Worm (Caenorhabditis elegans) whole organism, L2 larva: ENCODE measurements around the gene T28A11.4.

Experiments
- F13H6.1 ChIP-seq: sonication (generic microtip); optimal IDR thresholded peaks from 2 replicates; lab custom pipeline; 2016; ENCODE audit warnings: missing genetic modification characterization, missing compliant biosample characterization
- Y55F3AM.14 ChIP-seq: fragments of 200-800 bp; sonication (Bioruptor generic); optimal IDR thresholded peaks from 2 replicates; lab custom pipeline; 2018; ENCODE audit warnings: mild to moderate bottlenecking, missing genetic modification characterization, missing compliant biosample characterization
- ama-1 ChIP-seq: fragments of 150-350 bp; optimal IDR thresholded peaks from 2 replicates; lab custom pipeline; 2018; ENCODE audit warnings: inconsistent platforms
- blmp-1 ChIP-seq: sonication (generic microtip); optimal IDR thresholded peaks from 2 replicates; lab custom pipeline; 2017; ENCODE audit warnings: missing genetic modification characterization, mild to moderate bottlenecking, missing compliant biosample characterization, antibody characterized with exemption, moderate library complexity; ENCODE audit not compliant: insufficient read depth
- ceh-16 ChIP-seq: fragments of 150-350 bp; optimal IDR thresholded peaks from 2 replicates; lab custom pipeline; 2014; ENCODE audit warnings: missing biosample characterization, missing genetic modification characterization
- ceh-82 ChIP-seq: fragments of 150-350 bp; optimal IDR thresholded peaks from 2 replicates; lab custom pipeline; 2014; ENCODE audit warnings: missing biosample characterization, missing genetic modification characterization
- dmd-4 ChIP-seq: sonication (generic microtip); optimal IDR thresholded peaks from 2 replicates; lab custom pipeline; 2017; ENCODE audit warnings: missing biosample characterization, missing genetic modification characterization
- egl-27 ChIP-seq: sonication (generic microtip); optimal IDR thresholded peaks from 3 replicates; lab custom pipeline; 2017; ENCODE audit warnings: missing biosample characterization, missing genetic modification reagents, missing genetic modification characterization
- elt-3 ChIP-seq: sonication (generic microtip); optimal IDR thresholded peaks from 2 replicates; lab custom pipeline; 2017; ENCODE audit warnings: missing biosample characterization, missing genetic modification characterization
- fos-1 ChIP-seq: fragments of 150-350 bp; optimal IDR thresholded peaks from 2 replicates; lab custom pipeline; 2014; ENCODE audit warnings: missing biosample characterization, missing genetic modification characterization
- gmeb-1 ChIP-seq: fragments of 150-350 bp; optimal IDR thresholded peaks from 2 replicates; lab custom pipeline; 2014; ENCODE audit warnings: missing biosample characterization, missing genetic modification characterization
- lin-11 ChIP-seq: fragments of 150-350 bp; sonication (generic microtip); optimal IDR thresholded peaks from 2 replicates; lab custom pipeline; 2014; ENCODE audit warnings: missing biosample characterization, missing genetic modification characterization, inconsistent platforms, mixed read lengths
- lin-13 ChIP-seq: fragments of 150-350 bp; optimal IDR thresholded peaks from 2 replicates; lab custom pipeline; 2014; ENCODE audit warnings: missing biosample characterization, missing genetic modification reagents, missing genetic modification characterization
- lin-39 ChIP-seq: fragments of 150-350 bp; optimal IDR thresholded peaks from 2 replicates; lab custom pipeline; 2014; ENCODE audit warnings: missing biosample characterization, missing genetic modification reagents, missing genetic modification characterization
- lsy-2 ChIP-seq, 2 experiments: fragments of 150-350 bp in 1 of 2; sonication (generic microtip) in 1 of 2; optimal IDR thresholded peaks; 2 replicates each; lab custom pipeline; 2014 to 2017; ENCODE audit warnings: missing biosample characterization in 2 of 2, missing genetic modification characterization in 2 of 2
- mdl-1 ChIP-seq, 2 experiments: fragments of 150-350 bp in 1 of 2; sonication (generic microtip) in 1 of 2; optimal IDR thresholded peaks; 2 replicates each; lab custom pipeline; 2017; ENCODE audit warnings: missing biosample characterization in 2 of 2, missing genetic modification characterization in 2 of 2
- nhr-12 ChIP-seq: fragments of 150-350 bp; optimal IDR thresholded peaks from 2 replicates; lab custom pipeline; 2014; ENCODE audit warnings: missing biosample characterization, missing genetic modification characterization
- nhr-129 ChIP-seq: fragments of 150-350 bp; optimal IDR thresholded peaks from 2 replicates; lab custom pipeline; 2014; ENCODE audit warnings: missing biosample characterization, missing genetic modification characterization
- nhr-21 ChIP-seq: fragments of 150-350 bp; optimal IDR thresholded peaks from 2 replicates; lab custom pipeline; 2014; ENCODE audit warnings: missing biosample characterization, missing genetic modification characterization
- nhr-23 ChIP-seq: fragments of 150-350 bp; optimal IDR thresholded peaks from 2 replicates; lab custom pipeline; 2014; ENCODE audit warnings: missing biosample characterization, missing genetic modification reagents, missing genetic modification characterization
- nhr-237 ChIP-seq: fragments of 150-350 bp; optimal IDR thresholded peaks from 2 replicates; lab custom pipeline; 2014; ENCODE audit warnings: missing biosample characterization, missing genetic modification characterization
- nhr-25 ChIP-seq: fragments of 150-350 bp; sonication (generic microtip); optimal IDR thresholded peaks from 3 replicates; lab custom pipeline; 2014; ENCODE audit warnings: missing biosample characterization, missing genetic modification characterization
- nhr-6 ChIP-seq: fragments of 150-350 bp; optimal IDR thresholded peaks from 2 replicates; lab custom pipeline; 2014; ENCODE audit warnings: missing biosample characterization, missing genetic modification characterization
- peb-1 ChIP-seq: fragments of 150-350 bp; optimal IDR thresholded peaks from 2 replicates; lab custom pipeline; 2014; ENCODE audit warnings: missing biosample characterization, missing genetic modification characterization
- sem-4 ChIP-seq: fragments of 150-350 bp; optimal IDR thresholded peaks from 2 replicates; lab custom pipeline; 2014; ENCODE audit warnings: missing biosample characterization, missing genetic modification reagents, missing genetic modification characterization
- sma-9 ChIP-seq, 2 experiments: fragments of 150-350 bp in 1 of 2; sonication (generic microtip) in 1 of 2; optimal IDR thresholded peaks; 2 replicates each; lab custom pipeline; 2014 to 2016; ENCODE audit warnings: missing genetic modification characterization in 2 of 2, mild to moderate bottlenecking in 1 of 2, missing biosample characterization in 1 of 2, missing compliant biosample characterization in 1 of 2, missing genetic modification reagents in 1 of 2, moderate library complexity in 1 of 2
- unc-39 ChIP-seq: fragments of 150-350 bp; optimal IDR thresholded peaks from 2 replicates; lab custom pipeline; 2014; ENCODE audit warnings: missing biosample characterization, missing genetic modification characterization
- unc-55 ChIP-seq: fragments of 150-350 bp; sonication (generic microtip); optimal IDR thresholded peaks from 3 replicates; lab custom pipeline; 2014; ENCODE audit warnings: missing biosample characterization, missing genetic modification reagents, missing genetic modification characterization
- unc-62 ChIP-seq: fragments of 150-350 bp; optimal IDR thresholded peaks from 2 replicates; lab custom pipeline; 2014; ENCODE audit warnings: missing biosample characterization, missing genetic modification reagents, missing genetic modification characterization
- ztf-1 ChIP-seq: fragments of 200-800 bp; sonication (Bioruptor generic); conservative IDR thresholded peaks from 2 replicates; pipeline ENCODE4 v1.3.6; 2022; ENCODE audit warnings: missing genetic modification characterization, missing compliant biosample characterization
- ztf-11 ChIP-seq: sonication (generic microtip); optimal IDR thresholded peaks from 2 replicates; lab custom pipeline; 2017; ENCODE audit warnings: missing biosample characterization, missing genetic modification characterization

T28A11.4 gene

ce11 chrV:3316108-3316507 lies 42.3 kb downstream of the T28A11.4 start, which contains the start of gene F35F10.1:
Gene F35F10.1, plus strand, starts transcription at chrV:3316307.
- no peak for TF ChIP-seq gmeb-1 (tag; lab: Kevin White, UChicago)
- TF ChIP-seq sma-9 (GFP tag; optimal IDR thresholded peaks at IDR 0.05; lab: Kevin White, UChicago) = peak; percentile 70
- no peak for TF ChIP-seq sma-9 (tag; optimal IDR thresholded peaks at IDR 0.05; lab: Kevin White, UChicago)

- TF ChIP-seq dmd-4 (tag; lab: Kevin White, UChicago) = no peak
- no peak for TF ChIP-seq lin-11
- no peak for TF ChIP-seq nhr-6 (tag; lab: Kevin White, UChicago)
- TF ChIP-seq ama-1 (lab: Kevin White, UChicago) = no peak
- no peak for TF ChIP-seq mdl-1 (tag; optimal IDR thresholded peaks at IDR 0.05; lab: Kevin White, UChicago)
- no peak for TF ChIP-seq gmeb-1 (tag; lab: Kevin White, UChicago)
- TF ChIP-seq nhr-237 (tag; lab: Kevin White, UChicago) = no peak
- no peak for TF ChIP-seq elt-3 (tag; lab: Kevin White, UChicago)
- no peak for TF ChIP-seq sem-4 (tag; lab: Kevin White, UChicago)
- TF ChIP-seq ztf-1 = no peak
- TF ChIP-seq lin-13 (GFP tag; lab: Kevin White, UChicago) = no peak
- TF ChIP-seq Y55F3AM.14 (GFP tag; lab: Kevin White, UChicago) = no peak
- no peak for TF ChIP-seq ceh-16 (tag; lab: Kevin White, UChicago)
- TF ChIP-seq unc-62 (GFP tag; lab: Kevin White, UChicago) = no peak
These were observed 45.1 kb downstream of the T28A11.4 start, which contains the start of gene F35F10.13 for ce11 chrV:3318975-3319374. Gene F35F10.13, minus strand, starts transcription at chrV:3319075.

DNA sequence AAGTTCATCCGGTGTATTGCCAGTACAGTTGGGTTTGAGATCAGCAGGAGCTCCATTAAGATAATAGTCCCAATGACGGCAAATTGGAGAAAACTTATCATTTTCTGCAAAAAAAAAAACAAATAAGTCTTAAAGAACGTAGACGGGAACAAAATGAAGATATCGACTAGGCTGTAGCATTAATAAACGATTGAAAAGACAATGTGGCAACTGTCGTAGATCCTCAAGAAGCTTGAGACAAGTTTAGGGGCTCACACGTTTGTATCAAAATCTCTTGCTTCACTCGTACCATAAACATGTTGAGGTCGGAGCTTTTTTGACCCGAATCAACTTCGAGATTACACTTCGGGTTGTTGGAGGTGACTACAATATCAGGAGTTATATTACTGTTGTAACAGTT lies 46.2 kb downstream of the T28A11.4 start, which contains the start of gene F35F10.14:
Gene F35F10.14, minus strand, starts transcription at position 101 of the 400 bp plus-strand sequence.
- TF ChIP-seq unc-39 (tag; lab: Kevin White, UChicago) (no peak), unc-55 (GFP tag; lab: Kevin White, UChicago) (no peak), mdl-1 (tag; optimal IDR thresholded peaks at IDR 0.05; lab: Kevin White, UChicago) (no peak), lin-13 (GFP tag; lab: Kevin White, UChicago) (no peak), ceh-16 (tag; lab: Kevin White, UChicago) (no peak), nhr-12 (tag; lab: Kevin White, UChicago) (no peak), ztf-11 (no peak), lin-39 (no peak)

DNA sequence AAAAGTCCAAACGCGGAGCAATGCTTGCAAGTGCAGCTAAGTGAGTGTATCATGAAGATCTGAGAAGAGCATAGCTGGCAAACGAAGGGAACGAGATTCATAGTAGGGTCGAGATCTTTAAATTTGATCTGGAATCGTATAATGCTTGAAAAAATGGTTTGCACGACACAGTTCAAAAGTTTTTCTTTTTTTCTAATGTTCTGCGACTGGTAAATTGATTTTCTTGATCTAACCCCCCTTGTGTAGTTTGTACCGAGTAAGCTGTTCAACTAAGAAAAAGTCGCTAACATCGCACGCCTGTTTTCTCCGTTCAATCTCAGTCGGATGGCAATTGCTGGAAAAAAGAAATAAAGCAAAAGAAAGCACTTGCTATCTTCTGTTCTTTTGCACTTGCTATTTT lies 46.6 kb downstream of the T28A11.4 start, which contains the start of gene C17B7.14:
Gene C17B7.14, minus strand, starts transcription at position 101 of the 400 bp plus-strand sequence.
- TF ChIP-seq peb-1 (tag; lab: Kevin White, UChicago) (no peak), nhr-129 (no peak), blmp-1 (tag; lab: Kevin White, UChicago) (no peak), ceh-82 (tag; lab: Kevin White, UChicago) (no peak), nhr-237 (tag; lab: Kevin White, UChicago) (no peak), nhr-21 (tag; lab: Kevin White, UChicago) (no peak), sma-9 (GFP tag; optimal IDR thresholded peaks at IDR 0.05; lab: Kevin White, UChicago) (no peak), sma-9 (tag; optimal IDR thresholded peaks at IDR 0.05; lab: Kevin White, UChicago) (no peak), F13H6.1 (tag; lab: Kevin White, UChicago) (no peak), fos-1 (tag; lab: Kevin White, UChicago) (no peak), egl-27 (no peak), lsy-2 (tag; optimal IDR thresholded peaks at IDR 0.05; lab: Kevin White, UChicago) (no peak), nhr-25 (no peak), unc-55 (GFP tag; lab: Kevin White, UChicago) (no peak), nhr-23 (tag; lab: Kevin White, UChicago) (no peak)
